Fruit fly (Drosophila melanogaster): ENCODE results near the gene gpp.

Gene gpp

dm6 chr3R:6411454-6412204 is 5.0 kb downstream of the gpp start:
- TF ChIP-seq CG17806 (tag; optimal IDR thresholded peaks at IDR 0.05) = no peak
- TF ChIP-seq CG8159 (tag; optimal IDR thresholded peaks at IDR 0.05) = no peak
- TF ChIP-seq fd96Ca (GFP tag; IDR thresholded peaks at IDR 0.05) = no peak
- TF ChIP-seq CG13204 (GFP tag; optimal IDR thresholded peaks at IDR 0.05) = no peak
- TF ChIP-seq CG8301 (tag; optimal IDR thresholded peaks at IDR 0.05) = no peak
- no peak for TF ChIP-seq Ets98B (GFP tag; IDR thresholded peaks at IDR 0.05)
- no peak for TF ChIP-seq D1 (tag; optimal IDR thresholded peaks at IDR 0.05)
- no peak for TF ChIP-seq CG14655 (GFP tag; optimal IDR thresholded peaks at IDR 0.05)
- TF ChIP-seq gl (tag; optimal IDR thresholded peaks at IDR 0.05) = no peak
- no peak for TF ChIP-seq Snoo (tag; optimal IDR thresholded peaks at IDR 0.05)

- peak; percentile 18 for TF ChIP-seq CG14655 (GFP tag; optimal IDR thresholded peaks at IDR 0.05)
- TF ChIP-seq CG4496 (GFP tag; IDR thresholded peaks at IDR 0.05) = no peak
Observed at dm6 chr3R:6413771-6414438, 7.2 kb downstream of the gpp start.

- TF ChIP-seq CG8159 (tag; optimal IDR thresholded peaks at IDR 0.05) (peak; percentile 22), CG8301 (tag; optimal IDR thresholded peaks at IDR 0.05) (peak; percentile 32), CG17806 (tag; optimal IDR thresholded peaks at IDR 0.05) (peak; percentile 19), CG14655 (GFP tag; optimal IDR thresholded peaks at IDR 0.05) (peak; percentile 62), CG15710 (tag; optimal IDR thresholded peaks at IDR 0.05) (no peak), Ets98B (GFP tag; IDR thresholded peaks at IDR 0.05) (peak; percentile 21; the same call in 1 of the 2 replicates), gl (tag; optimal IDR thresholded peaks at IDR 0.05) (no peak), CG9948 (tag; optimal IDR thresholded peaks at IDR 0.05) (peak; percentile 26)
Observed at dm6 chr3R:6414439-6415344, 8.0 kb downstream of the gpp start.

dm6 chr3R:6416242-6416641 is 9.6 kb downstream of the gpp start:
- peak; percentile 8 for TF ChIP-seq CG34367 (tag; optimal IDR thresholded peaks at IDR 0.05)
- TF ChIP-seq gl (tag; optimal IDR thresholded peaks at IDR 0.05) = no peak
- no peak for TF ChIP-seq EcR (GFP tag; optimal IDR thresholded peaks at IDR 0.05)
- peak; percentile 33 for TF ChIP-seq CG8301 (tag; optimal IDR thresholded peaks at IDR 0.05)
- peak; percentile 39; the same call in 1 of the 2 replicates for TF ChIP-seq CG12605 (GFP tag; IDR thresholded peaks at IDR 0.05)
- TF ChIP-seq Snoo (tag; optimal IDR thresholded peaks at IDR 0.05) = peak; percentile 43
- peak; percentile 61 for TF ChIP-seq Pif1A (GFP tag; optimal IDR thresholded peaks at IDR 0.05)
- no peak for TF ChIP-seq CG10348 (GFP tag; IDR thresholded peaks at IDR 0.05)
- peak; percentile 35; the same call in 1 of the 3 replicates for TF ChIP-seq CG4496 (GFP tag; IDR thresholded peaks at IDR 0.05)
- no peak for TF ChIP-seq rn (GFP tag; IDR thresholded peaks at IDR 0.05)
- peak; percentile 27 for TF ChIP-seq CG15710 (tag; optimal IDR thresholded peaks at IDR 0.05)
- peak; percentile 78 for TF ChIP-seq fd96Ca (GFP tag; IDR thresholded peaks at IDR 0.05)
- TF ChIP-seq CG32121 (GFP tag; IDR thresholded peaks at IDR 0.05) = no peak; the same call in 1 of the 2 replicates
- TF ChIP-seq D1 (tag; optimal IDR thresholded peaks at IDR 0.05) = no peak
- TF ChIP-seq Ets98B (GFP tag; IDR thresholded peaks at IDR 0.05) = peak; percentile 45; the same call in 1 of the 2 replicates
- no peak for TF ChIP-seq CG13204 (GFP tag; optimal IDR thresholded peaks at IDR 0.05)
- TF ChIP-seq CG8159 (tag; optimal IDR thresholded peaks at IDR 0.05) = peak; percentile 46
- peak; percentile 35 for TF ChIP-seq CG17806 (tag; optimal IDR thresholded peaks at IDR 0.05)
- peak; percentile 37 for TF ChIP-seq CG9948 (tag; optimal IDR thresholded peaks at IDR 0.05)
- TF ChIP-seq CG14655 (GFP tag; optimal IDR thresholded peaks at IDR 0.05) = peak; percentile 41
- TF ChIP-seq Pif1B (GFP tag; optimal IDR thresholded peaks at IDR 0.05) = peak; percentile 43

- TF ChIP-seq Pif1A (GFP tag; optimal IDR thresholded peaks at IDR 0.05) = no peak
- TF ChIP-seq CG14655 (GFP tag; optimal IDR thresholded peaks at IDR 0.05) = no peak
- TF ChIP-seq CG13204 (GFP tag; optimal IDR thresholded peaks at IDR 0.05) = no peak
- TF ChIP-seq CG8301 (tag; optimal IDR thresholded peaks at IDR 0.05) = no peak
- no peak for TF ChIP-seq gl (tag; optimal IDR thresholded peaks at IDR 0.05)
- no peak for TF ChIP-seq CG12605 (GFP tag; IDR thresholded peaks at IDR 0.05)
- TF ChIP-seq CG9948 (tag; optimal IDR thresholded peaks at IDR 0.05) = no peak
- TF ChIP-seq Snoo (tag; optimal IDR thresholded peaks at IDR 0.05) = no peak
- no peak for TF ChIP-seq CG34367 (tag; optimal IDR thresholded peaks at IDR 0.05)
- no peak for TF ChIP-seq rn (GFP tag; IDR thresholded peaks at IDR 0.05)
- no peak for TF ChIP-seq D1 (tag; optimal IDR thresholded peaks at IDR 0.05)
- no peak for TF ChIP-seq CG32121 (GFP tag; IDR thresholded peaks at IDR 0.05)
- TF ChIP-seq CG4496 (GFP tag; IDR thresholded peaks at IDR 0.05) = no peak
- no peak for TF ChIP-seq Pif1B (GFP tag; optimal IDR thresholded peaks at IDR 0.05)
- TF ChIP-seq Ets98B (GFP tag; IDR thresholded peaks at IDR 0.05) = no peak
- TF ChIP-seq EcR (GFP tag; optimal IDR thresholded peaks at IDR 0.05) = no peak
- TF ChIP-seq CG10348 (GFP tag; IDR thresholded peaks at IDR 0.05) = no peak
Observed at dm6 chr3R:6419103-6419502, 12.4 kb downstream of the gpp start.
